Worm (Caenorhabditis elegans) whole organism, L2 larva: ENCODE results near the gene rnp-3.
"Not testable (repeated sequence)": the region's sequence is repeated elsewhere in the genome, so short reads cannot be mapped to it uniquely, and the experiment has no call there.

Source experiments
- F13H6.1 ChIP-seq: sonication (generic microtip); optimal IDR thresholded peaks from 2 replicates; lab custom pipeline; 2016; ENCODE audit warnings: missing genetic modification characterization, missing compliant biosample characterization
- R02D3.7 ChIP-seq: fragments of 150-350 bp; optimal IDR thresholded peaks from 2 replicates; lab custom pipeline; 2014; ENCODE audit warnings: missing biosample characterization, missing genetic modification characterization
- Y55F3AM.14 ChIP-seq: fragments of 200-800 bp; sonication (Bioruptor generic); optimal IDR thresholded peaks from 2 replicates; lab custom pipeline; 2018; ENCODE audit warnings: mild to moderate bottlenecking, missing genetic modification characterization, missing compliant biosample characterization
- ZK546.5 ChIP-seq: sonication (generic microtip); optimal IDR thresholded peaks from 2 replicates; lab custom pipeline; 2017; ENCODE audit warnings: missing biosample characterization, missing genetic modification characterization
- alr-1 ChIP-seq: fragments of 150-350 bp; optimal IDR thresholded peaks from 2 replicates; lab custom pipeline; 2014; ENCODE audit warnings: missing biosample characterization, missing genetic modification characterization
- aly-2 ChIP-seq: fragments of 150-350 bp; optimal IDR thresholded peaks from 2 replicates; lab custom pipeline; 2014; ENCODE audit warnings: missing biosample characterization, missing genetic modification characterization
- ama-1 ChIP-seq: fragments of 150-350 bp; optimal IDR thresholded peaks from 2 replicates; lab custom pipeline; 2018; ENCODE audit warnings: inconsistent platforms
- ceh-16 ChIP-seq: fragments of 150-350 bp; optimal IDR thresholded peaks from 2 replicates; lab custom pipeline; 2014; ENCODE audit warnings: missing biosample characterization, missing genetic modification characterization
- crh-2 ChIP-seq: sonication (generic microtip); optimal IDR thresholded peaks from 2 replicates; lab custom pipeline; 2017; ENCODE audit warnings: missing biosample characterization, missing genetic modification characterization
- dmd-4 ChIP-seq: sonication (generic microtip); optimal IDR thresholded peaks from 2 replicates; lab custom pipeline; 2017; ENCODE audit warnings: missing biosample characterization, missing genetic modification characterization
- egl-27 ChIP-seq: sonication (generic microtip); optimal IDR thresholded peaks from 3 replicates; lab custom pipeline; 2017; ENCODE audit warnings: missing biosample characterization, missing genetic modification reagents, missing genetic modification characterization
- fos-1 ChIP-seq: fragments of 150-350 bp; optimal IDR thresholded peaks from 2 replicates; lab custom pipeline; 2014; ENCODE audit warnings: missing biosample characterization, missing genetic modification characterization
- gmeb-1 ChIP-seq: fragments of 150-350 bp; optimal IDR thresholded peaks from 2 replicates; lab custom pipeline; 2014; ENCODE audit warnings: missing biosample characterization, missing genetic modification characterization
- lin-11 ChIP-seq: fragments of 150-350 bp; sonication (generic microtip); optimal IDR thresholded peaks from 2 replicates; lab custom pipeline; 2014; ENCODE audit warnings: missing biosample characterization, missing genetic modification characterization, inconsistent platforms, mixed read lengths
- mab-5 ChIP-seq: fragments of 150-350 bp; optimal IDR thresholded peaks from 2 replicates; lab custom pipeline; 2014; ENCODE audit warnings: missing biosample characterization, missing genetic modification characterization
- mbf-1 ChIP-seq: sonication (generic microtip); optimal IDR thresholded peaks from 2 replicates; lab custom pipeline; 2017; ENCODE audit warnings: missing biosample characterization, missing genetic modification characterization
- mdl-1 ChIP-seq, 2 experiments: fragments of 150-350 bp in 1 of 2; sonication (generic microtip) in 1 of 2; optimal IDR thresholded peaks; 2 replicates each; lab custom pipeline; 2017; ENCODE audit warnings: missing biosample characterization in 2 of 2, missing genetic modification characterization in 2 of 2
- nhr-10 ChIP-seq: sonication (generic microtip); optimal IDR thresholded peaks from 2 replicates; lab custom pipeline; 2017; ENCODE audit warnings: missing biosample characterization, missing genetic modification characterization
- nhr-11 ChIP-seq: fragments of 150-350 bp; optimal IDR thresholded peaks from 2 replicates; lab custom pipeline; 2014; ENCODE audit warnings: missing biosample characterization, missing genetic modification characterization
- nhr-12 ChIP-seq: fragments of 150-350 bp; optimal IDR thresholded peaks from 2 replicates; lab custom pipeline; 2014; ENCODE audit warnings: missing biosample characterization, missing genetic modification characterization
- nhr-129 ChIP-seq: fragments of 150-350 bp; optimal IDR thresholded peaks from 2 replicates; lab custom pipeline; 2014; ENCODE audit warnings: missing biosample characterization, missing genetic modification characterization
- nhr-23 ChIP-seq: fragments of 150-350 bp; optimal IDR thresholded peaks from 2 replicates; lab custom pipeline; 2014; ENCODE audit warnings: missing biosample characterization, missing genetic modification reagents, missing genetic modification characterization
- nhr-237 ChIP-seq: fragments of 150-350 bp; optimal IDR thresholded peaks from 2 replicates; lab custom pipeline; 2014; ENCODE audit warnings: missing biosample characterization, missing genetic modification characterization
- nhr-25 ChIP-seq: fragments of 150-350 bp; sonication (generic microtip); optimal IDR thresholded peaks from 3 replicates; lab custom pipeline; 2014; ENCODE audit warnings: missing biosample characterization, missing genetic modification characterization
- nhr-6 ChIP-seq: fragments of 150-350 bp; optimal IDR thresholded peaks from 2 replicates; lab custom pipeline; 2014; ENCODE audit warnings: missing biosample characterization, missing genetic modification characterization
- sem-4 ChIP-seq: fragments of 150-350 bp; optimal IDR thresholded peaks from 2 replicates; lab custom pipeline; 2014; ENCODE audit warnings: missing biosample characterization, missing genetic modification reagents, missing genetic modification characterization
- skn-1 ChIP-seq: sonication (generic microtip); optimal IDR thresholded peaks from 2 replicates; lab custom pipeline; 2017; ENCODE audit warnings: missing biosample characterization, missing genetic modification characterization
- sma-3 ChIP-seq: sonication (generic microtip); optimal IDR thresholded peaks from 2 replicates; lab custom pipeline; 2016; ENCODE audit warnings: missing genetic modification reagents, missing genetic modification characterization, missing compliant biosample characterization
- unc-39 ChIP-seq: fragments of 150-350 bp; optimal IDR thresholded peaks from 2 replicates; lab custom pipeline; 2014; ENCODE audit warnings: missing biosample characterization, missing genetic modification characterization
- unc-55 ChIP-seq: fragments of 150-350 bp; sonication (generic microtip); optimal IDR thresholded peaks from 3 replicates; lab custom pipeline; 2014; ENCODE audit warnings: missing biosample characterization, missing genetic modification reagents, missing genetic modification characterization
- zag-1 ChIP-seq: fragments of 150-350 bp; optimal IDR thresholded peaks from 2 replicates; lab custom pipeline; 2014; ENCODE audit warnings: missing biosample characterization, missing genetic modification characterization
- ztf-11 ChIP-seq: sonication (generic microtip); optimal IDR thresholded peaks from 2 replicates; lab custom pipeline; 2017; ENCODE audit warnings: missing biosample characterization, missing genetic modification characterization

The rnp-3 gene

DNA sequence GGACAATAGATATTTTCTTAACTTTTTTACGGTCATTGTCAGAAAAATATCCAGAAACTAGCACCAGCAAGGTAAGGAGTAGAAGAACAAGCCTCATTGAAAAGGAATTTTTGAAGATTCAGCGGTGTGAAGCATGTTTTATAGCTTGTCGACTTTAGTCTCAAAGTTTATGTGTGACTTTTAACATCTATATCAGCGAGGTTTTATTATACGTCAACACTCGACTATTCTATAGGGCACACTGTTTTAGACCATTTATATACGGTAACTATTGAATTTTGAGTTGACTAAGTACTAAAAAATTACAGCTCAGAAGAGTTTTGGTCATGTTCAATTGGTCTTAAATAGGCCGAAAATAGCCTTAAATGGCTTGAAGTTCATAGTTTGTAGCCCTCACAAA, 32.6 kb upstream of the rnp-3 start, which contains the start of gene F49F1.11:
TSS of gene F49F1.11 (minus strand) at position 101 of the 400 bp plus-strand sequence.
- TF ChIP-seq dmd-4 (tag; lab: Kevin White, UChicago) (no peak), lin-11 (tag; lab: Kevin White, UChicago) (no peak), nhr-11 (tag; lab: Kevin White, UChicago) (no peak), alr-1 (tag; lab: Kevin White, UChicago) (no peak), gmeb-1 (no peak), mbf-1 (tag; lab: Kevin White, UChicago) (no peak), nhr-6 (tag; lab: Kevin White, UChicago) (no peak), nhr-129 (tag; lab: Kevin White, UChicago) (no peak), ztf-11 (tag; lab: Kevin White, UChicago) (no peak), sma-3 (GFP tag; lab: Kevin White, UChicago) (no peak), unc-55 (GFP tag; lab: Kevin White, UChicago) (no peak), nhr-237 (tag; lab: Kevin White, UChicago) (no peak), mdl-1 (tag; optimal IDR thresholded peaks at IDR 0.05; lab: Kevin White, UChicago) (no peak)

DNA sequence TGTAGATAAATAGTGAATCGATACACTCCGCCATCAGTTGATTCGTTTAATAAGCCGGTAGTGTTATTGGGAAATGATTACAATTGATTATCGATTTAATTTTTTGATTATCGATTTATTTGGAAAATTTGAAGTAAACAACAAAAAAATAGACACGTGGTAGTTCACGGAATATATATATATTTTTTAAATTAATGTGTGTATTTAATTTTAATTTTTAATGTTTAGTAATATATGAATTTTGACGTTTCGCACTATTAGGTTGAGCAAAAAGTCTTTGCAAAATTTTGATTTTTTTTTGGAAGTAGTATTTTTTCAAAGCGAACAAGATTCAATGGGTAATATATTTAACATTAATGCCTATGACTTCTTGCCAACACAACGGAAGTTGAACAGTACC, 30.9 kb upstream of the rnp-3 start, which contains the start of gene F49F1.12:
TSS of gene F49F1.12 (minus strand) at position 101 of the 400 bp plus-strand sequence.
- TF ChIP-seq ceh-16 (tag; lab: Kevin White, UChicago); ZK546.5 (tag; lab: Kevin White, UChicago); sem-4: not testable (repeated sequence)

DNA sequence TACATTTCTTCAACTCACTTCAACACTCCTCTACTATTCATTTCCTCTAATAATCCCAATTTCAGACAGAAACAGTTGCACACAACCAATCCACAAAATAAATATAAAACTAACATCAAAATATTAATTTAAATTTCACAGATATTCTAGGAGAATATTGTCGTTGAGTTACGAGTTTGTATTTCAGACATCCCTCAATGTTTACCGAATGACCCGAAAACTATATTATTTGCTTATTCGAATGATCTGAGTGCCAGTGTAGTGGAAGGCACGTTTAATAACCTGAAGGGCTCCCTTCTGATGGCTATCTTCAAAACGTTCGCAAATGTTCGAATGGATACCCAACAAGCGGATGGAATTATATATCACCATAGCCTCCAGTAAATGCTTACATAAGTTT, 29.1 kb upstream of the rnp-3 start, which contains the start of gene R07C12.3:
TSS of gene R07C12.3 (plus strand) at position 301 of the 400 bp plus-strand sequence.
- TF ChIP-seq F13H6.1 (tag; lab: Kevin White, UChicago) (no peak), egl-27 (tag; lab: Kevin White, UChicago) (no peak), Y55F3AM.14 (GFP tag; lab: Kevin White, UChicago) (no peak), ztf-11 (tag; lab: Kevin White, UChicago) (no peak), gmeb-1 (no peak), ceh-16 (tag; lab: Kevin White, UChicago) (no peak), nhr-10 (tag; lab: Kevin White, UChicago) (no peak)

DNA sequence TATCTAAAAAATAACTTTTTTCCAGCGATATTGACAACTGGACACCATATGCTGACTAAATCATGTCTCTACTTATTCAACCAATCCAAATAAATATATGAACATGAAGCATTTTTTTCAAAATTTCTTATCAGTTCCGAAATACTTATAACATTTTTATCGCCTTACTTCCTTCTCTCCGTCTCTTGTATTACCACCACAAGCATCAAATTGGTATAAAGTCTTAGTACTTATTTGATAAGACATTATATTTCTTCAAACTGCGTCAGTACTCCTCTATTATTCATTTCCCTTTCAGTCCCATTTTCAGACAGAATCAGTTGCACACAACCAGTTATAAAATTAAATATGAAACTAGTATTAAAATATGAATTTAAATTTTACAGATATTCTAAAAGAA, 26.0 kb upstream of the rnp-3 start:
- no peak for TF ChIP-seq mab-5 (tag; lab: Kevin White, UChicago)
- TF ChIP-seq skn-1 (tag; lab: Kevin White, UChicago), result no peak
- TF ChIP-seq aly-2 (tag; lab: Kevin White, UChicago), result no peak
- TF ChIP-seq lin-11 (tag; lab: Kevin White, UChicago), result no peak
- peak; percentile 91 for TF ChIP-seq fos-1 (tag; lab: Kevin White, UChicago)
- TF ChIP-seq ama-1 (lab: Kevin White, UChicago), result no peak

DNA sequence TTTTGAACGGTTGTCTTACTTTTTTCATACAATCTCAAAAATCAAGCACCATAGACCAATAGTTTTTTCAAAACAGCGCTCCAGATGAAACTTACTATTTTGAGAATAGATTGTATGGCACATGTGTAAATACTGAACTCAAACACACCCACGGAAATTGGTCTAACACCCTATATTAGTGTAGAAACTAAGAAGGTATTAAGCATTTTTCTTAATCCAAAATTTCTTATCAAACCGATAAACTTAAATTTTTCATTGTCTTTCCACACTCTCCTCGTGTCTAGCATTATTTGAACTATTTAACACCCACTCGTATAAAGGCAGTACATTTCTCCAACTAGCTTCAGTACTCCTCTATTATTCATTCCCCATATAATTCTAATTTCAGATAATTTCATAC, 23.8 kb upstream of the rnp-3 start:
- TF ChIP-seq ZK546.5 (tag; lab: Kevin White, UChicago) (no peak), mab-5 (tag; lab: Kevin White, UChicago) (no peak), skn-1 (tag; lab: Kevin White, UChicago) (no peak), lin-11 (tag; lab: Kevin White, UChicago) (no peak), crh-2 (tag; lab: Kevin White, UChicago) (no peak), unc-39 (tag; lab: Kevin White, UChicago) (no peak), nhr-10 (tag; lab: Kevin White, UChicago) (no peak), fos-1 (tag; lab: Kevin White, UChicago) (peak; percentile 9), R02D3.7 (no peak)
- TF ChIP-seq, all 48 proteins: peak for 1

DNA sequence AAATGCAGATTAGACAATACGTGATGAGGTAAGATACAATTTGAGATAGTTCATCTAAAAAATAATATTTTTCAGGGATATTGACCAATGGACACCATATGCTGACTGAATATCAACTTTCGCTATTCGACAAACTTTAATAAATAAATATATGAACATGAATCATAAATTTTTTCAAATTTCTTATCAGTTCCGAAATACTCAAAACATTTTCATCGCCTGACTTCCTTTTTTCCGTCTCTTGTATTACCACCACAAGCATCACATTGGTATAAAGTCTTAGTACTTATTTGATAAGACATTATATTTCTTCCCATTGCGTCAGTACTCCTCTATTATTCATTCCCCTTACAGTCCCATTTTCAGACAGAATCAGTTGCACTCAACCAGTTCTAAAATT, 21.7 kb upstream of the rnp-3 start, which contains the start of the genes K08D10.10 and R07C12.1:
TSS of gene K08D10.10 (plus strand) at position 93 of the 400 bp plus-strand sequence.
TSS of gene R07C12.1 (plus strand) at position 314 of the 400 bp plus-strand sequence.
- no peak for TF ChIP-seq nhr-10 (tag; lab: Kevin White, UChicago)
- TF ChIP-seq fos-1 (tag; lab: Kevin White, UChicago), result peak; percentile 69
- no peak for TF ChIP-seq unc-55 (GFP tag; lab: Kevin White, UChicago)
- TF ChIP-seq mdl-1 (tag; optimal IDR thresholded peaks at IDR 0.05; lab: Kevin White, UChicago), result no peak
- TF ChIP-seq nhr-12 (tag; lab: Kevin White, UChicago), result no peak
- TF ChIP-seq nhr-23 (tag; lab: Kevin White, UChicago), result no peak
- TF ChIP-seq nhr-25 (tag; lab: Kevin White, UChicago), result no peak
- TF ChIP-seq F13H6.1 (tag; lab: Kevin White, UChicago), result no peak
- TF ChIP-seq zag-1 (tag; lab: Kevin White, UChicago), result no peak
